Worm (Caenorhabditis elegans): ENCODE results near the gene dct-6.

The dct-6 gene

DNA sequence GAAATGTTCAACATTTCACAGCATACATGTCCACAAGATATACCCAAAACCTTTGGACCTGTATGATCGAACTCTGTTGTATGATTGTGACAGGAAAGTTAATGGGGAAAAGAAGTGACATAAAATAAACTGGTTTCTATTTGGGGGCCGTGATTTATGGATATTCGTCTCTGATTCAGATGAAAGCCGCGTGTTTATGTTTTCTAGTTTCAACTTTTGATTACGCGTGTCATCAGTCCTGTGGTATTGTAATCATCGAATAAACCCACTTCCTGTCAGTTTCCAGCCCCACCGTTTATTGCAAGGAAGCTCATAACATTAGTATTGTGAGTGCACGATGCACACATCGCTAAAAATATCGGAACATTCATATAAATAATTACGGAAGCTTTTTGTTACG is 44.0 kb upstream of the dct-6 start (continued):
- TF ChIP-seq egl-27 (tag; optimal IDR thresholded peaks at IDR 0.05) (no peak), rnt-1 (tag; optimal IDR thresholded peaks at IDR 0.05) (no peak), nhr-76 (tag; optimal IDR thresholded peaks at IDR 0.05) (no peak), efl-3 (GFP tag; optimal IDR thresholded peaks at IDR 0.05) (no peak), nhr-20 (tag; optimal IDR thresholded peaks at IDR 0.05) (peak; percentile 78), fos-1 (tag; optimal IDR thresholded peaks at IDR 0.05) (no peak), ceh-8 (GFP tag; optimal IDR thresholded peaks at IDR 0.05) (no peak), efl-1 (optimal IDR thresholded peaks at IDR 0.05) (no peak), efl-1 (GFP tag; optimal IDR thresholded peaks at IDR 0.05 in 1 of 2) (peak in 1 of 2 experiments; percentile 91), unc-62 (GFP tag; optimal IDR thresholded peaks at IDR 0.05) (no peak), hlh-17 (GFP tag; optimal IDR thresholded peaks at IDR 0.05; ENCODE audit: borderline replicate concordance) (no peak), lin-14 (GFP tag; optimal IDR thresholded peaks at IDR 0.05) (peak; percentile 59), unc-130 (tag; optimal IDR thresholded peaks at IDR 0.05) (no peak), nhr-28 (tag; optimal IDR thresholded peaks at IDR 0.05) (no peak), nhr-12 (tag; optimal IDR thresholded peaks at IDR 0.05) (no peak), ceh-88 (GFP tag; IDR thresholded peaks at IDR 0.05) (no peak)

DNA sequence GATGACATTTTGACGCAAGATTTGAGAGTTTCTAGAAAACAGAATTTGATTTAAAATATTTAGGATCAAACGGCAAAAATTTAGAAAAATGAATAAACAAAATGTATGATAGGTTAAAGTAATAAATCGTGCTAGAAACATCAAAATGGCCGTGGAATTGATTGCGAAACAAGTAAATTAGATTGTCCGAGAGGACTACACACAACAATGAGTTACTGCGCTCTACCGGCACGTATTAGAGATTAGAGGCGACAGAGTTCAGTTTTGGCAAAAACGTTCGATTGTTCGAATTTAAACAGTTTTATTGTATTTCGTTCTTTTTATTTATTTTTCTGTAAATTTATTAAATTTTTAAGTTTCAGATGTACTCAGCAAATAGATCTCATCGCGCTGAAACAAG is 40.5 kb upstream of the dct-6 start, which contains the start of the genes dnc-2 and bcl-7:
dnc-2 (minus strand) TSS at position 33 of the 400 bp plus-strand sequence.
bcl-7 (plus strand) TSS at position 363 of the 400 bp plus-strand sequence.
- no peak for TF ChIP-seq egl-27 (tag; optimal IDR thresholded peaks at IDR 0.05)
- peak; percentile 45 for TF ChIP-seq F16B12.6 (tag; optimal IDR thresholded peaks at IDR 0.05)
- no peak for TF ChIP-seq ets-5 (GFP tag; IDR thresholded peaks at IDR 0.05)
- no peak for TF ChIP-seq zag-1 (tag; optimal IDR thresholded peaks at IDR 0.05)
- TF ChIP-seq snu-23 (GFP tag; optimal IDR thresholded peaks at IDR 0.05), result peak; percentile 75
- no peak for TF ChIP-seq pqm-1 (tag; optimal IDR thresholded peaks at IDR 0.05)
- no peak for TF ChIP-seq fkh-10 (GFP tag; optimal IDR thresholded peaks at IDR 0.05)
- TF ChIP-seq vab-15 (tag; optimal IDR thresholded peaks at IDR 0.05), result no peak
- TF ChIP-seq unc-62 (GFP tag; optimal IDR thresholded peaks at IDR 0.05), result no peak
- TF ChIP-seq mep-1 (tag; optimal IDR thresholded peaks at IDR 0.05), result peak; percentile 59
- no peak for TF ChIP-seq ceh-63 (GFP tag; optimal IDR thresholded peaks at IDR 0.05)
- no peak for TF ChIP-seq fkh-4 (tag; optimal IDR thresholded peaks at IDR 0.05; ENCODE audit: borderline replicate concordance)
- TF ChIP-seq lin-35 (GFP tag; optimal IDR thresholded peaks at IDR 0.05), result peak; percentile 73 to 75
- TF ChIP-seq nhr-11 (tag; optimal IDR thresholded peaks at IDR 0.05), result no peak
- no peak for TF ChIP-seq fkh-8 (tag; optimal IDR thresholded peaks at IDR 0.05)
- no peak for TF ChIP-seq nhr-12 (tag; optimal IDR thresholded peaks at IDR 0.05)
- peak; percentile 8 for TF ChIP-seq unc-86 (tag; optimal IDR thresholded peaks at IDR 0.05)
- no peak for TF ChIP-seq sox-4 (tag; optimal IDR thresholded peaks at IDR 0.05)
- TF ChIP-seq xbp-1 (tag; optimal IDR thresholded peaks at IDR 0.05), result peak; percentile 57
- TF ChIP-seq nhr-76 (tag; optimal IDR thresholded peaks at IDR 0.05), result no peak
- TF ChIP-seq hpl-2 (GFP tag; optimal IDR thresholded peaks at IDR 0.05), result no peak
- TF ChIP-seq unc-130 (tag; optimal IDR thresholded peaks at IDR 0.05), result no peak
- no peak for TF ChIP-seq hlh-17 (GFP tag; optimal IDR thresholded peaks at IDR 0.05; ENCODE audit: borderline replicate concordance)
- TF ChIP-seq ceh-8 (GFP tag; optimal IDR thresholded peaks at IDR 0.05), result no peak
- no peak for TF ChIP-seq aly-2 (tag; optimal IDR thresholded peaks at IDR 0.05)
- TF ChIP-seq tbx-2 (tag; optimal IDR thresholded peaks at IDR 0.05), result peak; percentile 38
- peak; percentile 11 for TF ChIP-seq lir-3 (tag; optimal IDR thresholded peaks at IDR 0.05; ENCODE audit: poor library complexity)
- peak in 2 of 6 experiments; percentile 18 to 36 for TF ChIP-seq elt-3 (tag; optimal IDR thresholded peaks at IDR 0.05)
- TF ChIP-seq nhr-85 (tag), result no peak
- no peak for TF ChIP-seq unc-30 (tag; optimal IDR thresholded peaks at IDR 0.05)
- TF ChIP-seq ztf-4 (tag; optimal IDR thresholded peaks at IDR 0.05), result no peak
- TF ChIP-seq irx-1 (tag; optimal IDR thresholded peaks at IDR 0.05), result no peak
- TF ChIP-seq rnt-1 (tag; optimal IDR thresholded peaks at IDR 0.05), result peak; percentile 66
- TF ChIP-seq alr-1 (tag; optimal IDR thresholded peaks at IDR 0.05; ENCODE audit: borderline replicate concordance), result no peak
- no peak for TF ChIP-seq Y116A8C.19 (tag; optimal IDR thresholded peaks at IDR 0.05; ENCODE audit: borderline replicate concordance)
- TF ChIP-seq nhr-77 (tag; optimal IDR thresholded peaks at IDR 0.05), result no peak
- no peak for TF ChIP-seq ces-1 (GFP tag; optimal IDR thresholded peaks at IDR 0.05)
- no peak for TF ChIP-seq ceh-88 (GFP tag; IDR thresholded peaks at IDR 0.05)
- TF ChIP-seq tlp-1 (tag; optimal IDR thresholded peaks at IDR 0.05), result no peak
- peak; percentile 89 for TF ChIP-seq lin-14 (GFP tag; optimal IDR thresholded peaks at IDR 0.05)
- peak; percentile 51 for TF ChIP-seq blmp-1 (tag; optimal IDR thresholded peaks at IDR 0.05)
- no peak for TF ChIP-seq mef-2 (tag; optimal IDR thresholded peaks at IDR 0.05)
- no peak for TF ChIP-seq sup-37 (GFP tag; optimal IDR thresholded peaks at IDR 0.05)
- peak; percentile 31 for TF ChIP-seq nhr-90 (tag; optimal IDR thresholded peaks at IDR 0.05; ENCODE audit: poor library complexity)
- no peak for TF ChIP-seq unc-98 (GFP tag; IDR thresholded peaks at IDR 0.05)

All from whole organism, L1 larva.